Fruit fly (Drosophila melanogaster) S2 (cell line): ENCODE results near the gene CG14109.

ENCODE experiments used
- CG8478 ChIP-seq: fragments of >200 bp; optimal IDR thresholded peaks from 2 replicates; lab custom pipeline; 2018
- CTCF ChIP-seq, 2 experiments: fragments of >200 bp; optimal IDR thresholded peaks; 2 replicates each; lab custom pipeline; 2018

DNA sequence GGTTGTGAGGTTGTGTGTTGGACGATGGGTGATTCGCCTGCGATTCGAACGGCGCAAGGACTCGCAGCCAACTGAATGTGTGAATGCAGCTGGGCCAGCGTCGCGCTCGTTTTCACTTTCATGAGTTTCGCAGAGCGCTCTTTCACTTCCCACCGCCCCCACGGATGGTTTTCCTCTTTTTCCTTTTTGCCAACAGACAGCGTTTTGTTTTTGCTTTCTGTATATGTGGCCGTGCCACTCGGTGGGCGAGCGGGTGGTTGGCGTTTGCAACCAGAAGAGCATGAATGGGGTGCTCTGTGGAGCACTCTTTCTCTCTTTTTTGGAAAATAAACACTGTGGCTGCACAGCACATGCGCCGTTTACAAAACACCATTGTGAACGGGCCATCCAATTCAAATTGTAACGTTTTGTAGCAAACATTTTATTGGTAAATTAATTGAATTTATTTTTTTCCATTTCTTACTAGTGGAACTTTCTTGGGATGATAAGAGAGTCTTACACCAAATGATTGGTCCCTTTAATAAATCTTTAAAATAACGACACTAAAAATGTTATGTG, 5.5 kb upstream of the CG14109 start, which contains the start of gene CG10713:
- TF ChIP-seq CG8478 (lab: Kevin White, UChicago) (no peak), CTCF (optimal IDR thresholded peaks at IDR 0.05; lab: Kevin White, UChicago) (no peak)
